Fruit fly (Drosophila melanogaster): Measurements from ENCODE around the gene CG7299.

The CG7299 gene

dm6 chr2L:10732343-10732808 lies 48.2 kb upstream of the CG7299 start, which contains the start of the genes EMC3 and Dpy-30L1 (continued):
- TF ChIP-seq CG13424 (tag; optimal IDR thresholded peaks at IDR 0.05), result peak; percentile 70
- TF ChIP-seq Ets97D (GFP tag; optimal IDR thresholded peaks at IDR 0.05), result peak; percentile 57
- peak; percentile 88 for TF ChIP-seq YL-1 (GFP tag; optimal IDR thresholded peaks at IDR 0.05)
- TF ChIP-seq CG3281 (GFP tag; optimal IDR thresholded peaks at IDR 0.05), result no peak
- no peak for TF ChIP-seq CG1024 (GFP tag; IDR thresholded peaks at IDR 0.05)
- TF ChIP-seq Side (GFP tag; optimal IDR thresholded peaks at IDR 0.05), result peak; percentile 3
- TF ChIP-seq CG6254 (GFP tag; optimal IDR thresholded peaks at IDR 0.05), result no peak
- TF ChIP-seq CG4404 (GFP tag; IDR thresholded peaks at IDR 0.05), result no peak
- TF ChIP-seq lov (optimal IDR thresholded peaks at IDR 0.05), result no peak
- TF ChIP-seq lov (GFP tag; IDR thresholded peaks at IDR 0.05), result no peak
- peak; percentile 13 for TF ChIP-seq Camta (GFP tag; optimal IDR thresholded peaks at IDR 0.05)
- peak; percentile 69 for TF ChIP-seq CG9932 (GFP tag; IDR thresholded peaks at IDR 0.05)
- TF ChIP-seq CG16779 (GFP tag; IDR thresholded peaks at IDR 0.05), result no peak
- TF ChIP-seq CG9797 (GFP tag; optimal IDR thresholded peaks at IDR 0.05), result no peak
- TF ChIP-seq Hr78 (GFP tag; optimal IDR thresholded peaks at IDR 0.05), result no peak
- TF ChIP-seq CG8089 (GFP tag; optimal IDR thresholded peaks at IDR 0.05), result no peak
- no peak for TF ChIP-seq CG12769 (tag; optimal IDR thresholded peaks at IDR 0.05)
- TF ChIP-seq her (GFP tag; optimal IDR thresholded peaks at IDR 0.05), result no peak
- no peak for TF ChIP-seq ash1 (GFP tag; optimal IDR thresholded peaks at IDR 0.05)
- peak; percentile 70 for TF ChIP-seq CG13775 (GFP tag; optimal IDR thresholded peaks at IDR 0.05)
- peak; percentile 44 for TF ChIP-seq Ssrp (tag; optimal IDR thresholded peaks at IDR 0.05)
- no peak for TF ChIP-seq ATbp (GFP tag; optimal IDR thresholded peaks at IDR 0.05)
- TF ChIP-seq Oli (tag; optimal IDR thresholded peaks at IDR 0.05), result peak; percentile 28
- TF ChIP-seq CG6654 (GFP tag; optimal IDR thresholded peaks at IDR 0.05), result no peak
- TF ChIP-seq Jarid2 (GFP tag; optimal IDR thresholded peaks at IDR 0.05), result no peak
- 0 out of 2 replicates have a peak, but pooled peaks have one; percentile 17 for TF ChIP-seq NFAT (GFP tag; IDR thresholded peaks at IDR 0.05)
- TF ChIP-seq CG3995 (GFP tag; optimal IDR thresholded peaks at IDR 0.05), result peak; percentile 99
- peak; percentile 12; the same call in 1 of the 2 replicates for TF ChIP-seq klu (GFP tag; IDR thresholded peaks at IDR 0.05)
- no peak for TF ChIP-seq sd (tag; optimal IDR thresholded peaks at IDR 0.05)
- peak; percentile 66 for TF ChIP-seq CG18262 (tag; optimal IDR thresholded peaks at IDR 0.05)
- TF ChIP-seq MESR4 (GFP tag; optimal IDR thresholded peaks at IDR 0.05), result peak; percentile 21
- peak; percentile 17 for TF ChIP-seq CG9609 (GFP tag; optimal IDR thresholded peaks at IDR 0.05)
- peak; percentile 66; the same call in 2 of the 3 replicates for TF ChIP-seq CG34422 (GFP tag; IDR thresholded peaks at IDR 0.05)
- no peak for TF ChIP-seq Bdp1 (GFP tag; optimal IDR thresholded peaks at IDR 0.05)
- peak; percentile 71 for TF ChIP-seq Rfx (GFP tag; IDR thresholded peaks at IDR 0.05)
- TF ChIP-seq CG1233 (GFP tag; optimal IDR thresholded peaks at IDR 0.05), result no peak
- TF ChIP-seq gsb-n (tag; optimal IDR thresholded peaks at IDR 0.05), result no peak
- no peak for TF ChIP-seq CG13123 (GFP tag; optimal IDR thresholded peaks at IDR 0.05)
- TF ChIP-seq CG3847 (GFP tag; IDR thresholded peaks at IDR 0.05), result peak; percentile 56
- TF ChIP-seq dimm (GFP tag; IDR thresholded peaks at IDR 0.05), result no peak
- no peak for TF ChIP-seq HLHmδ (GFP tag; optimal IDR thresholded peaks at IDR 0.05)
- peak; percentile 2 for TF ChIP-seq Fer2 (tag; optimal IDR thresholded peaks at IDR 0.05)
- TF ChIP-seq CG8359 (GFP tag; optimal IDR thresholded peaks at IDR 0.05; ENCODE audit: borderline replicate concordance), result no peak
- TF ChIP-seq Lim3 (GFP tag; IDR thresholded peaks at IDR 0.05), result no peak
- TF ChIP-seq exex (tag; optimal IDR thresholded peaks at IDR 0.05), result no peak
- peak; percentile 72 for TF ChIP-seq trem (tag; optimal IDR thresholded peaks at IDR 0.05)
- TF ChIP-seq CG4328 (GFP tag; optimal IDR thresholded peaks at IDR 0.05), result peak; percentile 1
- no peak for TF ChIP-seq CrebB (tag; optimal IDR thresholded peaks at IDR 0.05)
- TF ChIP-seq CG15514 (GFP tag; optimal IDR thresholded peaks at IDR 0.05), result peak; percentile 71
- no peak for TF ChIP-seq br (optimal IDR thresholded peaks at IDR 0.05)
- no peak for TF ChIP-seq bcd (GFP tag; optimal IDR thresholded peaks at IDR 0.05)

Data from whole organism, embryonic.